Fruit fly (Drosophila melanogaster): ENCODE data around the gene CG14629.
A peak's percentile ranks its signal among the peaks of the same experiment; 100 is the strongest.

Gene CG14629

dm6 chrX:1026511-1026910 lies 24.8 kb upstream of the CG14629 start, which contains the start of the genes CG32814, CG11638 and CG3021 (continued):
- TF ChIP-seq CG7839 (tag; optimal IDR thresholded peaks at IDR 0.05) (peak; percentile 30), CG15601 (tag; optimal IDR thresholded peaks at IDR 0.05) (peak; percentile 16), lilli (GFP tag; optimal IDR thresholded peaks at IDR 0.05) (no peak), grau (tag; optimal IDR thresholded peaks at IDR 0.05) (peak; percentile 36), cad (GFP tag; optimal IDR thresholded peaks at IDR 0.05) (no peak), CG10431 (GFP tag; optimal IDR thresholded peaks at IDR 0.05) (peak; percentile 45), pan (optimal IDR thresholded peaks at IDR 0.05) (no peak), pan (GFP tag; optimal IDR thresholded peaks at IDR 0.05 in 1 of 2, IDR thresholded peaks at IDR 0.05 in 1 of 2) (peak in 1 of 2 experiments; percentile 28), az2 (GFP tag; optimal IDR thresholded peaks at IDR 0.05) (no peak), insv (GFP tag; optimal IDR thresholded peaks at IDR 0.05) (no peak), Med (GFP tag) (peak; percentile 89), CG10654 (GFP tag; optimal IDR thresholded peaks at IDR 0.05) (no peak), HLH54F (GFP tag; optimal IDR thresholded peaks at IDR 0.05) (no peak), BEAF-32 (GFP tag; optimal IDR thresholded peaks at IDR 0.05) (peak; percentile 65), dmrt11E (tag; optimal IDR thresholded peaks at IDR 0.05) (no peak), vvl (GFP tag; IDR thresholded peaks at IDR 0.05) (peak; percentile 21; the same call in 1 of the 2 replicates), CG31365 (tag; optimal IDR thresholded peaks at IDR 0.05) (peak; percentile 37), Dbx (GFP tag; IDR thresholded peaks at IDR 0.05) (no peak), CG1233 (GFP tag; optimal IDR thresholded peaks at IDR 0.05) (peak; percentile 41), odd (GFP tag; optimal IDR thresholded peaks at IDR 0.05) (no peak), ase (GFP tag; IDR thresholded peaks at IDR 0.05) (0 out of 3 replicates have a peak, but pooled peaks have one; percentile 8), CG1603 (tag; optimal IDR thresholded peaks at IDR 0.05) (peak; percentile 47), CG9215 (GFP tag; IDR thresholded peaks at IDR 0.05) (no peak), CG2116 (GFP tag; optimal IDR thresholded peaks at IDR 0.05) (peak; percentile 23), CG11723 (GFP tag; optimal IDR thresholded peaks at IDR 0.05) (no peak), lov (optimal IDR thresholded peaks at IDR 0.05) (no peak), lov (GFP tag; IDR thresholded peaks at IDR 0.05) (no peak), CG8924 (tag; optimal IDR thresholded peaks at IDR 0.05) (no peak), phol (tag; optimal IDR thresholded peaks at IDR 0.05) (peak; percentile 66), CG1602 (GFP tag; optimal IDR thresholded peaks at IDR 0.05) (no peak), Mes4 (GFP tag; optimal IDR thresholded peaks at IDR 0.05) (no peak), Fer1 (GFP tag; optimal IDR thresholded peaks at IDR 0.05) (peak; percentile 24), Dp (GFP tag; optimal IDR thresholded peaks at IDR 0.05) (peak; percentile 55), Lpt (GFP tag; optimal IDR thresholded peaks at IDR 0.05) (no peak), Stat92E (GFP tag; optimal IDR thresholded peaks at IDR 0.05) (no peak), nau (GFP tag; optimal IDR thresholded peaks at IDR 0.05) (peak; percentile 2), oc (tag; optimal IDR thresholded peaks at IDR 0.05) (no peak), CG6272 (GFP tag; IDR thresholded peaks at IDR 0.05) (no peak), Usf (GFP tag; optimal IDR thresholded peaks at IDR 0.05) (no peak), disco-r (GFP tag; optimal IDR thresholded peaks at IDR 0.05) (no peak), lbe (GFP tag; optimal IDR thresholded peaks at IDR 0.05) (no peak), CG2199 (GFP tag; IDR thresholded peaks at IDR 0.05) (no peak), dpn (GFP tag; optimal IDR thresholded peaks at IDR 0.05) (no peak), salm (tag; optimal IDR thresholded peaks at IDR 0.05) (peak; percentile 10), tll (GFP tag; optimal IDR thresholded peaks at IDR 0.05) (no peak), sna (GFP tag; IDR thresholded peaks at IDR 0.05; ENCODE audit: partially characterized antibody) (0 out of 2 replicates have a peak, but pooled peaks have one; percentile 24), gsb-n (tag; optimal IDR thresholded peaks at IDR 0.05) (peak; percentile 43), Chrac-16 (GFP tag; optimal IDR thresholded peaks at IDR 0.05) (no peak), CG5245 (GFP tag; optimal IDR thresholded peaks at IDR 0.05) (no peak), CG18262 (tag; optimal IDR thresholded peaks at IDR 0.05) (peak; percentile 3), hth (optimal IDR thresholded peaks at IDR 0.05) (no peak)

All from whole organism, embryonic.